Worm (Caenorhabditis elegans) whole organism, young adult: Measurements from ENCODE around the gene dhc-4.

Source experiments
- B0019.2 ChIP-seq: fragments of 200-800 bp; sonication (Bioruptor generic); conservative IDR thresholded peaks from 2 replicates; pipeline ENCODE4 v1.3.6; 2022; ENCODE audit warnings: missing genetic modification reagents, missing genetic modification characterization, missing compliant biosample characterization
- B0336.3 ChIP-seq: fragments of 200-800 bp; sonication (Bioruptor generic); IDR thresholded peaks from 2 replicates; pipeline ENCODE4 v1.3.6; 2022; ENCODE audit warnings: missing genetic modification characterization, missing compliant biosample characterization
- C06A6.2 ChIP-seq: fragments of 200-800 bp; sonication (Bioruptor generic); conservative IDR thresholded peaks from 2 replicates; pipeline ENCODE4 v1.3.6; 2022; ENCODE audit warnings: missing genetic modification characterization, missing compliant biosample characterization
- D2030.7 ChIP-seq: fragments of 200-800 bp; sonication (Bioruptor generic); IDR thresholded peaks from 2 replicates; pipeline ENCODE4 v1.3.6; 2022; ENCODE audit warnings: missing genetic modification reagents, missing genetic modification characterization, missing compliant biosample characterization
- F22D6.2 ChIP-seq: sonication (generic microtip); optimal IDR thresholded peaks from 2 replicates; lab custom pipeline; 2016; ENCODE audit warnings: mild to moderate bottlenecking, missing genetic modification characterization, missing compliant biosample characterization
- F57A8.1 ChIP-seq: fragments of 200-800 bp; sonication (Bioruptor generic); optimal IDR thresholded peaks from 2 replicates; lab custom pipeline; 2018; ENCODE audit warnings: mild to moderate bottlenecking, missing genetic modification characterization, moderate library complexity, missing compliant biosample characterization
- F57C9.4 ChIP-seq: sonication (generic microtip); optimal IDR thresholded peaks from 2 replicates; lab custom pipeline; 2017; ENCODE audit warnings: mild to moderate bottlenecking, missing genetic modification characterization, missing compliant biosample characterization
- K11D2.4 ChIP-seq: fragments of 200-800 bp; sonication (Bioruptor generic); IDR thresholded peaks from 2 replicates; pipeline ENCODE4 v1.3.6; 2022; ENCODE audit warnings: missing genetic modification reagents, missing genetic modification characterization, missing compliant biosample characterization
- Y53F4B.3 ChIP-seq: fragments of 200-800 bp; sonication (Bioruptor generic); IDR thresholded peaks from 2 replicates; pipeline ENCODE4 v1.3.6; 2022; ENCODE audit warnings: missing genetic modification reagents, missing genetic modification characterization, missing compliant biosample characterization
- Y53G8AR.9 ChIP-seq: fragments of 200-800 bp; sonication (Bioruptor generic); conservative IDR thresholded peaks from 2 replicates; pipeline ENCODE4 v1.3.6; 2022; ENCODE audit warnings: missing genetic modification reagents, missing genetic modification characterization, missing compliant biosample characterization
- Y67H2A.10 ChIP-seq: fragments of 200-800 bp; sonication (Bioruptor generic); conservative IDR thresholded peaks from 2 replicates; pipeline ENCODE4 v1.3.6; 2022; ENCODE audit warnings: missing genetic modification reagents, missing genetic modification characterization, missing compliant biosample characterization
- Y79H2A.3 ChIP-seq: fragments of 200-800 bp; sonication (Bioruptor generic); conservative IDR thresholded peaks from 2 replicates; pipeline ENCODE4 v1.3.6; 2022; ENCODE audit warnings: missing genetic modification reagents, missing genetic modification characterization, missing compliant biosample characterization
- ama-1 ChIP-seq, 3 experiments: fragments of 150-350 bp in 1 of 3; sonication (generic microtip) in 2 of 3; optimal IDR thresholded peaks; 2 replicates each; lab custom pipeline; 2014 to 2018; ENCODE audit warnings: missing biosample characterization in 2 of 3, missing genetic modification characterization in 2 of 3, missing genetic modification reagents in 2 of 3
- athp-1 ChIP-seq: sonication (generic microtip); optimal IDR thresholded peaks from 2 replicates; lab custom pipeline; 2017; ENCODE audit warnings: mild to moderate bottlenecking, missing genetic modification characterization, missing compliant biosample characterization
- attf-5 ChIP-seq: fragments of 200-800 bp; sonication (Bioruptor generic); optimal IDR thresholded peaks from 2 replicates; lab custom pipeline; 2018; ENCODE audit warnings: mild to moderate bottlenecking, missing genetic modification characterization, missing compliant biosample characterization
- bed-1 ChIP-seq: fragments of 200-800 bp; sonication (Bioruptor generic); IDR thresholded peaks from 2 replicates; pipeline ENCODE4 v1.3.6; 2022; ENCODE audit warnings: missing genetic modification reagents, missing genetic modification characterization, missing compliant biosample characterization
- bed-2 ChIP-seq: fragments of 200-800 bp; sonication (Bioruptor generic); IDR thresholded peaks from 2 replicates; pipeline ENCODE4 v1.3.6; 2022; ENCODE audit warnings: missing genetic modification reagents, missing genetic modification characterization, missing compliant biosample characterization
- cebp-1 ChIP-seq, 2 experiments: fragments of 200-800 bp in 1 of 2; sonication (Bioruptor generic) in 1 of 2; sonication (generic microtip) in 1 of 2; IDR thresholded peaks in 1 of 2; optimal IDR thresholded peaks in 1 of 2; 2 replicates each; pipeline versions ENCODE4 v1.3.6 to Lab custom; 2017 to 2022; ENCODE audit warnings: missing compliant biosample characterization in 2 of 2, missing genetic modification characterization in 2 of 2, mild to moderate bottlenecking in 1 of 2, missing genetic modification reagents in 1 of 2, moderate library complexity in 1 of 2
- cebp-2 ChIP-seq: fragments of 200-800 bp; sonication (Bioruptor generic); IDR thresholded peaks from 2 replicates; pipeline ENCODE4 v1.3.6; 2022; ENCODE audit warnings: missing genetic modification characterization, missing compliant biosample characterization
- ceh-58 ChIP-seq: fragments of 200-800 bp; sonication (Bioruptor generic); IDR thresholded peaks from 2 replicates; pipeline ENCODE4 v1.3.6; 2022; ENCODE audit warnings: missing genetic modification characterization, missing compliant biosample characterization
- dox-1 ChIP-seq: fragments of 200-800 bp; sonication (Bioruptor generic); IDR thresholded peaks from 2 replicates; pipeline ENCODE4 v1.3.6; 2022; ENCODE audit warnings: missing genetic modification reagents, missing genetic modification characterization, missing compliant biosample characterization
- egl-18 ChIP-seq: fragments of 200-800 bp; sonication (Bioruptor generic); IDR thresholded peaks from 2 replicates; pipeline ENCODE4 v1.3.6; 2022; ENCODE audit warnings: missing genetic modification reagents, missing genetic modification characterization, missing compliant biosample characterization
- egrh-3 ChIP-seq: fragments of 200-800 bp; sonication (Bioruptor generic); IDR thresholded peaks from 2 replicates; pipeline ENCODE4 v1.3.6; 2022; ENCODE audit warnings: missing genetic modification reagents, missing genetic modification characterization, missing compliant biosample characterization
- fkh-3 ChIP-seq: sonication (generic microtip); optimal IDR thresholded peaks from 2 replicates; lab custom pipeline; 2016; ENCODE audit warnings: mild to moderate bottlenecking, missing genetic modification characterization, missing compliant biosample characterization
- hmg-20 ChIP-seq: fragments of 200-800 bp; sonication (Bioruptor generic); IDR thresholded peaks from 2 replicates; pipeline ENCODE4 v1.3.6; 2022; ENCODE audit warnings: missing genetic modification reagents, missing genetic modification characterization, missing compliant biosample characterization
- lin-26 ChIP-seq: fragments of 200-800 bp; sonication (Bioruptor generic); IDR thresholded peaks from 2 replicates; pipeline ENCODE4 v1.3.6; 2022; ENCODE audit warnings: missing genetic modification reagents, missing genetic modification characterization, missing compliant biosample characterization
- lsl-1 ChIP-seq: fragments of 200-800 bp; sonication (Bioruptor generic); optimal IDR thresholded peaks from 2 replicates; lab custom pipeline; 2018; ENCODE audit warnings: mild to moderate bottlenecking, missing genetic modification characterization, moderate library complexity, missing compliant biosample characterization
- nfya-1 ChIP-seq: sonication (generic microtip); optimal IDR thresholded peaks from 2 replicates; lab custom pipeline; 2017; ENCODE audit warnings: antibody characterized with exemption, missing compliant biosample characterization, missing genetic modification characterization, borderline replicate concordance; ENCODE audit not compliant: insufficient read depth
- nhr-120 ChIP-seq: fragments of 200-800 bp; sonication (Bioruptor generic); IDR thresholded peaks from 2 replicates; pipeline ENCODE4 v1.3.6; 2022; ENCODE audit warnings: missing genetic modification characterization, missing compliant biosample characterization
- nhr-80 ChIP-seq: sonication (generic microtip); optimal IDR thresholded peaks from 2 replicates; lab custom pipeline; 2016; ENCODE audit warnings: missing genetic modification characterization, missing compliant biosample characterization
- pbrm-1 ChIP-seq: fragments of 200-800 bp; sonication (Bioruptor generic); IDR thresholded peaks from 2 replicates; pipeline ENCODE4 v1.3.6; 2022; ENCODE audit warnings: missing genetic modification reagents, missing genetic modification characterization, missing compliant biosample characterization
- repo-1 ChIP-seq: sonication (generic microtip); optimal IDR thresholded peaks from 2 replicates; lab custom pipeline; 2017; ENCODE audit warnings: mild to moderate bottlenecking, missing genetic modification characterization, missing compliant biosample characterization
- rpc-1 ChIP-seq, 2 experiments: fragments of 150-350 bp in 1 of 2; sonication (generic microtip) in 1 of 2; optimal IDR thresholded peaks; 2 replicates each; lab custom pipeline; 2014 to 2018; ENCODE audit warnings: missing biosample characterization in 1 of 2, missing genetic modification characterization in 1 of 2, missing genetic modification reagents in 1 of 2, missing genotype in 1 of 2
- sea-2 ChIP-seq: fragments of 200-800 bp; sonication (Bioruptor generic); IDR thresholded peaks from 2 replicates; pipeline ENCODE4 v1.3.6; 2022; ENCODE audit warnings: missing genetic modification characterization, missing compliant biosample characterization
- tbp1 ChIP-seq: fragments of 200-800 bp; sonication (Bioruptor generic); optimal IDR thresholded peaks from 2 replicates; lab custom pipeline; 2018; ENCODE audit warnings: mild to moderate bottlenecking, missing genetic modification characterization, missing compliant biosample characterization
- unc-62 ChIP-seq: fragments of 150-350 bp; optimal IDR thresholded peaks from 2 replicates; lab custom pipeline; 2014; ENCODE audit warnings: missing biosample characterization, missing genetic modification reagents, missing genetic modification characterization
- ztf-18 ChIP-seq: sonication (generic microtip); optimal IDR thresholded peaks from 2 replicates; lab custom pipeline; 2016; ENCODE audit warnings: missing genotype, mild to moderate bottlenecking, missing genetic modification characterization, missing compliant biosample characterization
- ztf-22 ChIP-seq: fragments of 200-800 bp; sonication (Bioruptor generic); optimal IDR thresholded peaks from 2 replicates; lab custom pipeline; 2018; ENCODE audit warnings: mild to moderate bottlenecking, missing genetic modification characterization, moderate library complexity, missing compliant biosample characterization
- ztf-28 ChIP-seq: fragments of 200-800 bp; sonication (Bioruptor generic); IDR thresholded peaks from 2 replicates; pipeline ENCODE4 v1.3.6; 2022; ENCODE audit warnings: missing genetic modification reagents, missing genetic modification characterization, missing compliant biosample characterization

The dhc-4 gene

ce11 chrIII:10942905-10943304, 26.8 kb upstream of the dhc-4 start (continued):
- no peak for TF ChIP-seq ama-1 (optimal IDR thresholded peaks at IDR 0.05; lab: Kevin White, UChicago)
- no peak for TF ChIP-seq ama-1 (GFP tag; optimal IDR thresholded peaks at IDR 0.05; lab: Kevin White, UChicago)
- TF ChIP-seq ztf-28 (GFP tag; lab: Robert Waterston, UW) = no peak
- TF ChIP-seq F22D6.2 = no peak
- TF ChIP-seq D2030.7 = no peak

ce11 chrIII:10945537-10945936, 24.2 kb upstream of the dhc-4 start:
- TF ChIP-seq Y79H2A.3 (GFP tag; lab: Robert Waterston, UW) (no peak), egrh-3 (no peak), unc-62 (GFP tag; lab: Kevin White, UChicago) (no peak), K11D2.4 (GFP tag; lab: Robert Waterston, UW) (no peak), fkh-3 (tag; lab: Kevin White, UChicago) (no peak), nhr-80 (tag; lab: Kevin White, UChicago) (no peak), C06A6.2 (no peak), nhr-120 (no peak), lsl-1 (GFP tag; lab: Kevin White, UChicago) (no peak), nfya-1 (no peak), repo-1 (tag; lab: Kevin White, UChicago) (no peak), bed-2 (no peak), cebp-1 (GFP tag; IDR thresholded peaks at IDR 0.05; lab: Robert Waterston, UW) (no peak), cebp-1 (tag; optimal IDR thresholded peaks at IDR 0.05; lab: Kevin White, UChicago) (no peak), F57A8.1 (GFP tag; lab: Kevin White, UChicago) (no peak), sea-2 (GFP tag; lab: Robert Waterston, UW) (no peak), ztf-18 (no peak), ztf-22 (GFP tag; lab: Kevin White, UChicago) (no peak), tbp1 (GFP tag; lab: Kevin White, UChicago) (no peak), Y53F4B.3 (GFP tag; lab: Robert Waterston, UW) (no peak)

- no peak for TF ChIP-seq dox-1 (GFP tag; lab: Robert Waterston, UW)
- no peak for TF ChIP-seq pbrm-1 (GFP tag; lab: Robert Waterston, UW)
- no peak for TF ChIP-seq egl-18
- TF ChIP-seq F57C9.4 (tag; lab: Kevin White, UChicago) = no peak
- TF ChIP-seq cebp-2 (GFP tag; lab: Robert Waterston, UW) = no peak
- TF ChIP-seq athp-1 (tag; lab: Kevin White, UChicago) = no peak
- TF ChIP-seq rpc-1 (optimal IDR thresholded peaks at IDR 0.05; lab: Kevin White, UChicago) = no peak
- TF ChIP-seq rpc-1 (tag; optimal IDR thresholded peaks at IDR 0.05; lab: Kevin White, UChicago) = no peak
- no peak for TF ChIP-seq ztf-22 (GFP tag; lab: Kevin White, UChicago)
- no peak for TF ChIP-seq lin-26 (GFP tag; lab: Robert Waterston, UW)
- TF ChIP-seq B0336.3 (GFP tag; lab: Robert Waterston, UW) = no peak
- TF ChIP-seq Y53G8AR.9 (GFP tag; lab: Robert Waterston, UW) = no peak
- no peak for TF ChIP-seq Y67H2A.10 (GFP tag; lab: Robert Waterston, UW)
- no peak for TF ChIP-seq hmg-20 (GFP tag; lab: Robert Waterston, UW)
- no peak for TF ChIP-seq attf-5 (GFP tag; lab: Kevin White, UChicago)
- no peak for TF ChIP-seq bed-1
- TF ChIP-seq ceh-58 (GFP tag; lab: Robert Waterston, UW) = no peak
- TF ChIP-seq B0019.2 = no peak
- TF ChIP-seq cebp-1 (GFP tag; IDR thresholded peaks at IDR 0.05; lab: Robert Waterston, UW) = no peak
- TF ChIP-seq cebp-1 (tag; optimal IDR thresholded peaks at IDR 0.05; lab: Kevin White, UChicago) = no peak
These were observed 22.6 kb upstream of the dhc-4 start, which contains the start of gene strd-1 for ce11 chrIII:10947155-10947554. strd-1 (plus strand) TSS chrIII:10947455.
